Fruit fly (Drosophila melanogaster) whole organism, adult: ENCODE results near the gene psidin.

Experiments
- CG11617 ChIP-seq: fragments of 200-800 bp; sonication (Bioruptor generic); optimal IDR thresholded peaks from 2 replicates; lab custom pipeline; 2017; ENCODE audit warnings: mild to moderate bottlenecking, missing biosample characterization, missing genetic modification reagents, missing genetic modification characterization
- CG12768 ChIP-seq: fragments of 200-800 bp; sonication (Bioruptor generic); optimal IDR thresholded peaks from 2 replicates; lab custom pipeline; 2017; ENCODE audit warnings: missing biosample characterization, missing genetic modification characterization, mild to moderate bottlenecking, moderate library complexity, missing genetic modification reagents
- CG14711 ChIP-seq: fragments of 200-800 bp; sonication (Bioruptor generic); optimal IDR thresholded peaks from 2 replicates; lab custom pipeline; 2018; ENCODE audit warnings: missing biosample characterization, mild to moderate bottlenecking, missing genetic modification characterization, moderate library complexity
- CG1620 ChIP-seq: fragments of 200-800 bp; sonication (Bioruptor generic); optimal IDR thresholded peaks from 2 replicates; lab custom pipeline; 2016; ENCODE audit warnings: missing biosample characterization, missing genetic modification characterization
- CG33017 ChIP-seq: fragments of 200-800 bp; sonication (Bioruptor generic); optimal IDR thresholded peaks from 2 replicates; lab custom pipeline; 2018; ENCODE audit warnings: missing biosample characterization, mild to moderate bottlenecking, missing genetic modification characterization, moderate library complexity
- CG5204 ChIP-seq: fragments of 200-800 bp; sonication (Bioruptor generic); optimal IDR thresholded peaks from 2 replicates; lab custom pipeline; 2016; ENCODE audit warnings: missing biosample characterization, missing genetic modification characterization
- CG7045 ChIP-seq: fragments of 200-800 bp; sonication (Bioruptor generic); optimal IDR thresholded peaks from 2 replicates; lab custom pipeline; 2017; ENCODE audit warnings: missing biosample characterization, mild to moderate bottlenecking, missing genetic modification characterization
- CG7101 ChIP-seq: fragments of 200-800 bp; sonication (Bioruptor generic); optimal IDR thresholded peaks from 2 replicates; lab custom pipeline; 2018; ENCODE audit warnings: missing biosample characterization, mild to moderate bottlenecking, missing genetic modification characterization, moderate library complexity
- Clk ChIP-seq: fragments of 200-800 bp; sonication (Bioruptor generic); optimal IDR thresholded peaks from 2 replicates; lab custom pipeline; 2017; ENCODE audit warnings: missing biosample characterization, missing genetic modification characterization
- Crg-1 ChIP-seq: fragments of 200-800 bp; sonication (Bioruptor generic); optimal IDR thresholded peaks from 2 replicates; lab custom pipeline; 2016; ENCODE audit warnings: missing biosample characterization, missing genetic modification characterization
- Hr96 ChIP-seq: fragments of 200-800 bp; sonication (Bioruptor generic); optimal IDR thresholded peaks from 2 replicates; lab custom pipeline; 2016; ENCODE audit warnings: missing biosample characterization, missing genetic modification characterization
- bab1 ChIP-seq: fragments of 200-800 bp; sonication (Bioruptor generic); optimal IDR thresholded peaks from 3 replicates; lab custom pipeline; 2019; ENCODE audit warnings: missing biosample characterization, mild to moderate bottlenecking, missing genetic modification characterization, moderate library complexity
- cic ChIP-seq: fragments of 200-800 bp; sonication (Bioruptor generic); optimal IDR thresholded peaks from 2 replicates; lab custom pipeline; 2017; ENCODE audit warnings: missing biosample characterization, mild to moderate bottlenecking, missing genetic modification characterization, moderate library complexity
- cnc ChIP-seq, 2 experiments: fragments of >200 bp; optimal IDR thresholded peaks; 2 replicates each; lab custom pipeline; 2017
- kay ChIP-seq: fragments of 200-800 bp; sonication (Bioruptor generic); peaks from one replicate; lab custom pipeline; 2016; ENCODE audit warnings: missing biosample characterization, missing genetic modification characterization, borderline replicate concordance
- ovo ChIP-seq: fragments of 200-800 bp; sonication (Bioruptor generic); optimal IDR thresholded peaks from 2 replicates; lab custom pipeline; 2016; ENCODE audit warnings: missing biosample characterization, missing genetic modification characterization
- pad ChIP-seq: fragments of 200-800 bp; sonication (Bioruptor generic); optimal IDR thresholded peaks from 3 replicates; lab custom pipeline; 2017; ENCODE audit warnings: missing biosample characterization, missing genetic modification characterization, mild to moderate bottlenecking, moderate library complexity, missing genetic modification reagents
- tj ChIP-seq: fragments of 200-800 bp; sonication (Bioruptor generic); optimal IDR thresholded peaks from 3 replicates; lab custom pipeline; 2017; ENCODE audit warnings: missing biosample characterization, mild to moderate bottlenecking, missing genetic modification characterization, moderate library complexity
- toe ChIP-seq: fragments of 200-800 bp; sonication (Bioruptor generic); optimal IDR thresholded peaks from 2 replicates; lab custom pipeline; 2016; ENCODE audit warnings: missing biosample characterization, missing genetic modification characterization

The psidin gene

DNA sequence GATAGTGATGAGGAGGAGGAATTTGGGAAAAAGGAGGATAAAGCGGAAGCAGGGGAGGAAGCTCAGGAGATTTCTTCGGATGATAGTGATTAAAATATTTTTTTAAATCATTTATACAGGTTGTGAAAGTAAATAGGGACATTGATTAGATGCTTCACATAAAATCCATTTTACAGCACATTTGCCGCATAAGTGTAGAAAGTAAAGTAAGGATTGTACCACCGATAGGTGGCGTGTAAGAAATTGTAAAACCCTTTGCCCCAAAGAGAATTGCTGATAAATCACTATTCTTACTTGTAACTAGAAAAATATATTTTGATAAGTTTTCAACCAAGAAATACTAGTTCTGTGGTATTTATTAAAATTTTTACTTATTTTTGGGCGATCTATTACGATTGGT, 37.5 kb downstream of the psidin start:
- TF ChIP-seq CG5204 (GFP tag; lab: Kevin White, UChicago), result no peak
- TF ChIP-seq CG1620 (GFP tag; lab: Kevin White, UChicago), result no peak
- no peak for TF ChIP-seq CG12768 (GFP tag; lab: Kevin White, UChicago)
- TF ChIP-seq cnc (optimal IDR thresholded peaks at IDR 0.05; lab: Kevin White, UChicago), result no peak
- no peak for TF ChIP-seq CG14711 (tag; lab: Kevin White, UChicago)
- TF ChIP-seq kay (GFP tag; lab: Kevin White, UChicago), result no peak
- no peak for TF ChIP-seq pad (GFP tag; lab: Kevin White, UChicago)
- no peak for TF ChIP-seq CG11617 (GFP tag; lab: Kevin White, UChicago)
- TF ChIP-seq Clk (GFP tag; lab: Kevin White, UChicago), result no peak
- no peak for TF ChIP-seq CG7045 (GFP tag; lab: Kevin White, UChicago)
- no peak for TF ChIP-seq cic (GFP tag; lab: Kevin White, UChicago)
- TF ChIP-seq ovo (GFP tag; lab: Kevin White, UChicago), result no peak
- TF ChIP-seq CG7101, result no peak
- no peak for TF ChIP-seq bab1 (GFP tag; lab: Kevin White, UChicago)
- TF ChIP-seq Hr96, result no peak
- TF ChIP-seq toe, result no peak
- TF ChIP-seq CG33017 (tag; lab: Kevin White, UChicago), result no peak

DNA sequence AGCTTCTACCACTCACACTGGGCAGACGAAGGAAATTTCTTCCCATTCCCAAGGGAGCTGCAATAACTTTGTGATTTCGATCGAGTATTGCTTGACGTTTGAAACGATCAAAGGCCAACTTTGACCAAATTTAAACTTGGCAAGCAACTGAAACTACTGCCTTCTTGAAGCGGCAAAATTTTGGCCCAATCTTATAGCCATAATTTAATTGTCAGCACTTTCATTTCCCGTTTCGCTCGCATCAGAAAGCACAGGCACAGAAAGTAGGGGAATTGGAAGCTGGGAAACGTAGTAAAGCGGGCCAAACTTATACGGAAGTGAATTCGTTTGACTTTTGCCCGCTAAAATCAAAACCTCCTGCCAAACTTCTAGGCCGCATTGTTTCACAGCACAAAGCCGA, 38.1 kb downstream of the psidin start, which contains the start of gene CG4390:
Gene CG4390, minus strand, starts transcription at position 101 of the 400 bp plus-strand sequence.
- TF ChIP-seq kay (GFP tag; lab: Kevin White, UChicago) (no peak), Crg-1 (GFP tag; lab: Kevin White, UChicago) (no peak), toe (no peak), CG33017 (tag; lab: Kevin White, UChicago) (no peak), CG12768 (GFP tag; lab: Kevin White, UChicago) (no peak), tj (GFP tag; lab: Kevin White, UChicago) (no peak), cic (GFP tag; lab: Kevin White, UChicago) (no peak)

dm6 chr3R:20066435-20066834, 44.9 kb downstream of the psidin start:
- no peak for TF ChIP-seq kay (GFP tag; lab: Kevin White, UChicago)
- TF ChIP-seq ovo (GFP tag; lab: Kevin White, UChicago), result no peak
- TF ChIP-seq Clk (GFP tag; lab: Kevin White, UChicago), result no peak
- no peak for TF ChIP-seq Hr96
- no peak for TF ChIP-seq CG12768 (GFP tag; lab: Kevin White, UChicago)
- no peak for TF ChIP-seq cnc (optimal IDR thresholded peaks at IDR 0.05; lab: Kevin White, UChicago)
- TF ChIP-seq cic (GFP tag; lab: Kevin White, UChicago), result no peak
